Fruit fly (Drosophila melanogaster) whole organism, prepupa: ENCODE measurements around the gene swm.

Experiments used
- Blimp-1 ChIP-seq: fragments of 200-800 bp; sonication (Bioruptor generic); optimal IDR thresholded peaks from 3 replicates; lab custom pipeline; 2017; ENCODE audit warnings: missing biosample characterization, missing genetic modification characterization, mild to moderate bottlenecking, moderate library complexity, missing genetic modification reagents
- CG10631 ChIP-seq: fragments of 200-800 bp; sonication (Bioruptor generic); optimal IDR thresholded peaks from 2 replicates; lab custom pipeline; 2016; ENCODE audit warnings: missing biosample characterization, missing genetic modification characterization
- CG10669 ChIP-seq: fragments of 200-800 bp; sonication (Bioruptor generic); optimal IDR thresholded peaks from 3 replicates; lab custom pipeline; 2018; ENCODE audit warnings: missing biosample characterization, mild to moderate bottlenecking, missing genetic modification characterization, moderate library complexity
- CG11294 ChIP-seq: fragments of 200-800 bp; sonication (Bioruptor generic); IDR thresholded peaks from 2 replicates; pipeline ENCODE4 v1.3.6; 2022; ENCODE audit warnings: missing biosample characterization, missing genetic modification characterization
- CG11762 ChIP-seq: fragments of 200-800 bp; sonication (Bioruptor generic); optimal IDR thresholded peaks from 3 replicates; lab custom pipeline; 2016; ENCODE audit warnings: missing biosample characterization, missing genetic modification characterization; ENCODE audit not compliant: insufficient read depth
- CG15336 ChIP-seq: fragments of 200-800 bp; sonication (Bioruptor generic); IDR thresholded peaks from 2 replicates; pipeline ENCODE4 v1.3.6; 2022; ENCODE audit warnings: missing biosample characterization, missing genetic modification characterization
- CG1621 ChIP-seq: fragments of 200-800 bp; sonication (Bioruptor generic); optimal IDR thresholded peaks from 3 replicates; lab custom pipeline; 2018; ENCODE audit warnings: missing biosample characterization, mild to moderate bottlenecking, missing genetic modification characterization
- CG16779 ChIP-seq: fragments of 200-800 bp; sonication (Bioruptor generic); optimal IDR thresholded peaks from 3 replicates; lab custom pipeline; 2017; ENCODE audit warnings: missing biosample characterization, mild to moderate bottlenecking, missing genetic modification characterization
- CG3032 ChIP-seq: fragments of 200-800 bp; optimal IDR thresholded peaks from 2 replicates; lab custom pipeline; 2019; ENCODE audit warnings: missing biosample characterization, mild to moderate bottlenecking, missing genetic modification characterization, moderate library complexity
- CG31627 ChIP-seq: fragments of 200-800 bp; sonication (Bioruptor generic); optimal IDR thresholded peaks from 3 replicates; lab custom pipeline; 2016; ENCODE audit warnings: missing biosample characterization, missing genetic modification characterization
- CG32006 ChIP-seq: fragments of 200-800 bp; sonication (Bioruptor generic); optimal IDR thresholded peaks from 3 replicates; lab custom pipeline; 2017; ENCODE audit warnings: missing biosample characterization, mild to moderate bottlenecking, missing genetic modification characterization
- CG34406 ChIP-seq: fragments of 200-800 bp; sonication (Bioruptor generic); optimal IDR thresholded peaks from 3 replicates; lab custom pipeline; 2016; ENCODE audit warnings: missing biosample characterization, missing genetic modification characterization
- CG3919 ChIP-seq: fragments of 200-800 bp; sonication (Bioruptor generic); optimal IDR thresholded peaks from 3 replicates; lab custom pipeline; 2016; ENCODE audit warnings: missing biosample characterization, missing genetic modification characterization
- CG4318 ChIP-seq: fragments of 200-800 bp; sonication (Bioruptor generic); optimal IDR thresholded peaks from 3 replicates; lab custom pipeline; 2017; ENCODE audit warnings: missing biosample characterization, mild to moderate bottlenecking, missing genetic modification characterization
- CG6163 ChIP-seq: fragments of 200-800 bp; sonication (Bioruptor generic); IDR thresholded peaks from 3 replicates; pipeline ENCODE4 v1.3.6; 2022; ENCODE audit warnings: missing biosample characterization, missing genetic modification characterization
- CG6276 ChIP-seq: fragments of 200-800 bp; sonication (Bioruptor generic); optimal IDR thresholded peaks from 2 replicates; lab custom pipeline; 2017; ENCODE audit warnings: missing biosample characterization, mild to moderate bottlenecking, missing genetic modification characterization
- CG6792 ChIP-seq: fragments of 200-800 bp; sonication (Bioruptor generic); optimal IDR thresholded peaks from 3 replicates; lab custom pipeline; 2016; ENCODE audit warnings: missing biosample characterization, missing genetic modification characterization
- CG6808 ChIP-seq: fragments of 200-800 bp; sonication (Bioruptor generic); optimal IDR thresholded peaks from 3 replicates; lab custom pipeline; 2017; ENCODE audit warnings: missing biosample characterization, missing genetic modification characterization, mild to moderate bottlenecking, moderate library complexity, missing genetic modification reagents
- CG7368 ChIP-seq: fragments of 200-800 bp; sonication (Bioruptor generic); optimal IDR thresholded peaks from 3 replicates; lab custom pipeline; 2016; ENCODE audit warnings: missing biosample characterization, missing genetic modification characterization
- CG8119 ChIP-seq: fragments of 200-800 bp; sonication (Bioruptor generic); IDR thresholded peaks from 3 replicates; pipeline ENCODE4 v1.3.6; 2022; ENCODE audit warnings: missing biosample characterization, missing genetic modification characterization
- CG8632 ChIP-seq: fragments of 200-800 bp; sonication (Bioruptor generic); optimal IDR thresholded peaks from 3 replicates; lab custom pipeline; 2016; ENCODE audit warnings: missing biosample characterization, missing genetic modification characterization
- CG9139 ChIP-seq: fragments of 200-800 bp; sonication (Bioruptor generic); optimal IDR thresholded peaks from 3 replicates; lab custom pipeline; 2017; ENCODE audit warnings: missing biosample characterization, mild to moderate bottlenecking, missing genetic modification characterization
- Eip75B ChIP-seq: fragments of 200-800 bp; sonication (Bioruptor generic); optimal IDR thresholded peaks from 3 replicates; lab custom pipeline; 2016; ENCODE audit warnings: missing biosample characterization, missing genetic modification characterization
- Eip78C ChIP-seq: fragments of 200-800 bp; sonication (Bioruptor generic); peaks from one replicate; lab custom pipeline; 2016; ENCODE audit warnings: missing biosample characterization, missing genetic modification characterization
- Ets21C ChIP-seq: fragments of 200-800 bp; sonication (Bioruptor generic); optimal IDR thresholded peaks from 3 replicates; lab custom pipeline; 2016; ENCODE audit warnings: missing biosample characterization, missing genetic modification characterization
- Ets96B ChIP-seq: fragments of 200-800 bp; optimal IDR thresholded peaks from 2 replicates; lab custom pipeline; 2019; ENCODE audit warnings: missing biosample characterization, mild to moderate bottlenecking, missing genetic modification characterization, moderate library complexity
- Gug ChIP-seq: fragments of 200-800 bp; sonication (Bioruptor generic); IDR thresholded peaks from 2 replicates; pipeline ENCODE4 v1.3.6; 2022; ENCODE audit warnings: missing biosample characterization, missing genetic modification characterization
- Hr38 ChIP-seq: sonication (Bioruptor generic); optimal IDR thresholded peaks from 2 replicates; lab custom pipeline; 2016; ENCODE audit warnings: missing biosample characterization, missing genetic modification characterization
- Hr39 ChIP-seq: fragments of 200-800 bp; sonication (Bioruptor generic); optimal IDR thresholded peaks from 2 replicates; lab custom pipeline; 2016; ENCODE audit warnings: missing biosample characterization, missing genetic modification characterization
- Lpt ChIP-seq: fragments of 200-800 bp; sonication (Bioruptor generic); optimal IDR thresholded peaks from 3 replicates; lab custom pipeline; 2016; ENCODE audit warnings: missing biosample characterization, missing genetic modification characterization
- Met ChIP-seq: fragments of 200-800 bp; sonication (Bioruptor generic); optimal IDR thresholded peaks from 3 replicates; lab custom pipeline; 2016; ENCODE audit warnings: missing biosample characterization, missing genetic modification characterization
- Smox ChIP-seq: fragments of 200-800 bp; sonication (Bioruptor generic); optimal IDR thresholded peaks from 3 replicates; lab custom pipeline; 2016; ENCODE audit warnings: missing biosample characterization, missing genetic modification characterization
- achi ChIP-seq: fragments of 200-800 bp; sonication (Bioruptor generic); optimal IDR thresholded peaks from 3 replicates; lab custom pipeline; 2016; ENCODE audit warnings: missing biosample characterization, missing genetic modification characterization
- acj6 ChIP-seq: fragments of 200-800 bp; sonication (Bioruptor generic); optimal IDR thresholded peaks from 3 replicates; lab custom pipeline; 2016; ENCODE audit warnings: missing biosample characterization, missing genetic modification characterization
- cyc ChIP-seq: fragments of 200-800 bp; sonication (Bioruptor generic); optimal IDR thresholded peaks from 3 replicates; lab custom pipeline; 2016; ENCODE audit warnings: missing biosample characterization, missing genetic modification characterization
- dsx ChIP-seq: fragments of 200-800 bp; optimal IDR thresholded peaks from 3 replicates; lab custom pipeline; 2019; ENCODE audit warnings: missing biosample characterization, mild to moderate bottlenecking, missing genetic modification characterization, moderate library complexity; ENCODE audit not compliant: poor library complexity, severe bottlenecking
- eg ChIP-seq: fragments of 200-800 bp; sonication (Bioruptor generic); IDR thresholded peaks from 3 replicates; pipeline ENCODE4 v1.3.6; 2022; ENCODE audit warnings: missing biosample characterization, missing genetic modification characterization
- esn ChIP-seq: fragments of 200-800 bp; sonication (Bioruptor generic); optimal IDR thresholded peaks from 2 replicates; lab custom pipeline; 2016; ENCODE audit warnings: missing biosample characterization, mild to moderate bottlenecking, missing genetic modification characterization, moderate library complexity
- fd59A ChIP-seq: fragments of 200-800 bp; sonication (Bioruptor generic); optimal IDR thresholded peaks from 2 replicates; lab custom pipeline; 2017; ENCODE audit warnings: missing biosample characterization, mild to moderate bottlenecking, missing genetic modification characterization, missing genetic modification reagents
- fd85E ChIP-seq: fragments of 200-800 bp; sonication (Bioruptor generic); optimal IDR thresholded peaks from 3 replicates; lab custom pipeline; 2016; ENCODE audit warnings: missing biosample characterization, missing genetic modification characterization
- fkh ChIP-seq: fragments of 200-800 bp; sonication (Bioruptor generic); optimal IDR thresholded peaks from 3 replicates; lab custom pipeline; 2017; ENCODE audit warnings: missing biosample characterization, mild to moderate bottlenecking, missing genetic modification characterization, moderate library complexity
- lz ChIP-seq: fragments of 200-800 bp; sonication (Bioruptor generic); optimal IDR thresholded peaks from 3 replicates; lab custom pipeline; 2016; ENCODE audit warnings: missing biosample characterization, missing genetic modification characterization
- net ChIP-seq: fragments of 200-800 bp; sonication (Bioruptor generic); optimal IDR thresholded peaks from 3 replicates; lab custom pipeline; 2016; ENCODE audit warnings: missing biosample characterization, missing genetic modification characterization
- pdm3 ChIP-seq: fragments of 200-800 bp; sonication (Bioruptor generic); optimal IDR thresholded peaks from 3 replicates; lab custom pipeline; 2016; ENCODE audit warnings: missing biosample characterization, missing genetic modification characterization
- salr ChIP-seq, 2 experiments: fragments of 200-800 bp; sonication (Bioruptor generic); optimal IDR thresholded peaks; 3 replicates each; lab custom pipeline; 2016 to 2018; ENCODE audit warnings: missing biosample characterization in 2 of 2, missing genetic modification characterization in 2 of 2, mild to moderate bottlenecking in 1 of 2
- spab ChIP-seq: fragments of 200-800 bp; sonication (Bioruptor generic); optimal IDR thresholded peaks from 2 replicates; lab custom pipeline; 2017; ENCODE audit warnings: missing biosample characterization, mild to moderate bottlenecking, missing genetic modification characterization, missing genetic modification reagents
- ss ChIP-seq, 2 experiments: fragments of 200-800 bp; sonication (Bioruptor generic); optimal IDR thresholded peaks; 2 replicates in 1 of 2; 3 replicates in 1 of 2; lab custom pipeline; 2017 to 2018; ENCODE audit warnings: mild to moderate bottlenecking in 2 of 2, missing biosample characterization in 2 of 2, missing genetic modification characterization in 2 of 2, moderate library complexity in 1 of 2
- svp ChIP-seq: fragments of 200-800 bp; sonication (Bioruptor generic); peaks from one replicate; lab custom pipeline; 2016; ENCODE audit warnings: missing biosample characterization, missing genetic modification characterization
- vri ChIP-seq: fragments of 200-800 bp; sonication (Bioruptor generic); optimal IDR thresholded peaks from 3 replicates; lab custom pipeline; 2016; ENCODE audit warnings: missing biosample characterization, mild to moderate bottlenecking, missing genetic modification characterization

The swm gene

DNA sequence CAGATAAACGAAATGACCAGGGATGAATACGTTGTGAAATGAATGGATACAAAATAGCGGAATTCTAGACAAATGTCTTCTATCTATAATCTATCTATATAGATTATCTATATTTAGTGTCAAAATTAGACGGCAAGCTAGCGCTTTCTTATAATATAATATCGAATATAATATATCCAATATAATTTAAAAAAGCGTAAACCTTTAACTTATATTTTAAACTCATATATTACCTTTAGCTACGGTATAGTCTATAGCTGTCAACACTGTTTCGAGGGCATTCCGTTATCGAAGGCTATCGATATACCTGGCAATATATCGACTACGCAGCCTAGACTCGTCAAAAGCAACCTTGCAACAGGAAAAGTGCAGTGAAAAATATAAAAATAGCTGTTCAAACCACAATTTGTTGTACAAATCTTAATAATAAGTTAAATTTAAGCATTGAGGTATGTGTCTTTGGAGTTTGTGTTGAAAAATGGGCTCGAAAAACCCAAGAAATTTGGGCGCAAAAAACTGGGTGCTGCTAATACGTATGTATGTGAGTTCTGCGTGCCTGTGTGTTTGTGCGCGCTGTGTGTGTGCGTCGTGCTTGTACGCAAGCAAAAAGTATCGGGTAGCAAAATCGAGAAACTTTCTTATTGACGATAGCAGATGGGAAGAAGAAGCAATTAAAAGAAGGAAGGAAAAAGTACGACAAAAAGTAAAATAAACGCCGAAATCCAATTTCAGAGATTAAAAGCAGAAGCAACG lies at the start of gene swm, which contains the start of gene Ctu2:
Gene swm (plus strand): TSS at position 318 of the 753 bp plus-strand sequence.
Gene Ctu2 (minus strand): TSS at position 320 of the 753 bp plus-strand sequence.
- TF ChIP-seq achi (GFP tag; lab: Kevin White, UChicago) (peak; percentile 58), Hr39 (GFP tag; lab: Kevin White, UChicago) (no peak), Met (no peak), CG3032 (tag; lab: Kevin White, UChicago) (peak; percentile 72), spab (GFP tag; lab: Kevin White, UChicago) (no peak), lz (peak; percentile 37), svp (GFP tag; lab: Kevin White, UChicago) (peak; percentile 71), CG11762 (GFP tag; lab: Kevin White, UChicago) (no peak), fd59A (GFP tag; lab: Kevin White, UChicago) (no peak), dsx (GFP tag; lab: Kevin White, UChicago) (no peak), CG32006 (no peak), Ets21C (GFP tag; lab: Kevin White, UChicago) (no peak), CG6792 (no peak), CG6163 (GFP tag; lab: Robert Waterston, UW) (no peak), CG6808 (GFP tag; lab: Kevin White, UChicago) (no peak), CG4318 (GFP tag; lab: Kevin White, UChicago) (no peak), CG31627 (GFP tag; lab: Kevin White, UChicago) (peak; percentile 8), CG10669 (GFP tag; lab: Kevin White, UChicago) (no peak), net (GFP tag; lab: Kevin White, UChicago) (no peak), CG15336 (GFP tag; lab: Robert Waterston, UW) (no peak), eg (GFP tag; lab: Robert Waterston, UW) (peak; percentile 40; the same call in 1 of the 3 replicates), CG6276 (GFP tag; lab: Kevin White, UChicago) (no peak), Gug (GFP tag; lab: Robert Waterston, UW) (peak; percentile 42), CG3919 (GFP tag; lab: Kevin White, UChicago) (no peak), salr (GFP tag; optimal IDR thresholded peaks at IDR 0.05; lab: Kevin White, UChicago) (no peak), esn (peak; percentile 41), ss (GFP tag; optimal IDR thresholded peaks at IDR 0.05; lab: Kevin White, UChicago) (no peak), CG1621 (tag; lab: Kevin White, UChicago) (no peak), CG34406 (GFP tag; lab: Kevin White, UChicago) (no peak), CG8632 (no peak), CG9139 (GFP tag; lab: Kevin White, UChicago) (no peak), vri (GFP tag; lab: Kevin White, UChicago) (no peak), Eip75B (no peak), CG11294 (no peak), CG8119 (GFP tag; lab: Robert Waterston, UW) (peak; percentile 50; the same call in 1 of the 3 replicates), Smox (GFP tag; lab: Kevin White, UChicago) (no peak), acj6 (GFP tag; lab: Kevin White, UChicago) (no peak), CG7368 (no peak), pdm3 (GFP tag; lab: Kevin White, UChicago) (no peak), Blimp-1 (GFP tag; lab: Kevin White, UChicago) (no peak), cyc (no peak), CG10631 (no peak), Lpt (GFP tag; lab: Kevin White, UChicago) (no peak), fd85E (no peak), Eip78C (GFP tag; lab: Kevin White, UChicago) (no peak), Hr38 (GFP tag; lab: Kevin White, UChicago) (no peak), CG16779 (tag; lab: Kevin White, UChicago) (no peak), Ets96B (tag; lab: Kevin White, UChicago) (no peak), fkh (GFP tag; lab: Kevin White, UChicago) (no peak)
